Worm (Caenorhabditis elegans) whole organism, L2 larva: Measurements from ENCODE around the gene ZK353.2.
A peak's percentile ranks its signal among the peaks of the same experiment; 100 is the strongest.

Experiments used
- C34F6.9 ChIP-seq: fragments of 150-350 bp; optimal IDR thresholded peaks from 2 replicates; lab custom pipeline; 2014; ENCODE audit warnings: missing biosample characterization, missing genetic modification characterization
- F13H6.1 ChIP-seq: sonication (generic microtip); optimal IDR thresholded peaks from 2 replicates; lab custom pipeline; 2016; ENCODE audit warnings: missing genetic modification characterization, missing compliant biosample characterization
- R02D3.7 ChIP-seq: fragments of 150-350 bp; optimal IDR thresholded peaks from 2 replicates; lab custom pipeline; 2014; ENCODE audit warnings: missing biosample characterization, missing genetic modification characterization
- Y55F3AM.14 ChIP-seq: fragments of 200-800 bp; sonication (Bioruptor generic); optimal IDR thresholded peaks from 2 replicates; lab custom pipeline; 2018; ENCODE audit warnings: mild to moderate bottlenecking, missing genetic modification characterization, missing compliant biosample characterization
- ZK546.5 ChIP-seq: sonication (generic microtip); optimal IDR thresholded peaks from 2 replicates; lab custom pipeline; 2017; ENCODE audit warnings: missing biosample characterization, missing genetic modification characterization
- aly-2 ChIP-seq: fragments of 150-350 bp; optimal IDR thresholded peaks from 2 replicates; lab custom pipeline; 2014; ENCODE audit warnings: missing biosample characterization, missing genetic modification characterization
- ama-1 ChIP-seq: fragments of 150-350 bp; optimal IDR thresholded peaks from 2 replicates; lab custom pipeline; 2018; ENCODE audit warnings: inconsistent platforms
- blmp-1 ChIP-seq: sonication (generic microtip); optimal IDR thresholded peaks from 2 replicates; lab custom pipeline; 2017; ENCODE audit warnings: missing genetic modification characterization, mild to moderate bottlenecking, missing compliant biosample characterization, antibody characterized with exemption, moderate library complexity; ENCODE audit not compliant: insufficient read depth
- ceh-16 ChIP-seq: fragments of 150-350 bp; optimal IDR thresholded peaks from 2 replicates; lab custom pipeline; 2014; ENCODE audit warnings: missing biosample characterization, missing genetic modification characterization
- ceh-82 ChIP-seq: fragments of 150-350 bp; optimal IDR thresholded peaks from 2 replicates; lab custom pipeline; 2014; ENCODE audit warnings: missing biosample characterization, missing genetic modification characterization
- crh-2 ChIP-seq: sonication (generic microtip); optimal IDR thresholded peaks from 2 replicates; lab custom pipeline; 2017; ENCODE audit warnings: missing biosample characterization, missing genetic modification characterization
- dmd-4 ChIP-seq: sonication (generic microtip); optimal IDR thresholded peaks from 2 replicates; lab custom pipeline; 2017; ENCODE audit warnings: missing biosample characterization, missing genetic modification characterization
- egl-27 ChIP-seq: sonication (generic microtip); optimal IDR thresholded peaks from 3 replicates; lab custom pipeline; 2017; ENCODE audit warnings: missing biosample characterization, missing genetic modification reagents, missing genetic modification characterization
- elt-3 ChIP-seq: sonication (generic microtip); optimal IDR thresholded peaks from 2 replicates; lab custom pipeline; 2017; ENCODE audit warnings: missing biosample characterization, missing genetic modification characterization
- fos-1 ChIP-seq: fragments of 150-350 bp; optimal IDR thresholded peaks from 2 replicates; lab custom pipeline; 2014; ENCODE audit warnings: missing biosample characterization, missing genetic modification characterization
- gmeb-1 ChIP-seq: fragments of 150-350 bp; optimal IDR thresholded peaks from 2 replicates; lab custom pipeline; 2014; ENCODE audit warnings: missing biosample characterization, missing genetic modification characterization
- lin-11 ChIP-seq: fragments of 150-350 bp; sonication (generic microtip); optimal IDR thresholded peaks from 2 replicates; lab custom pipeline; 2014; ENCODE audit warnings: missing biosample characterization, missing genetic modification characterization, inconsistent platforms, mixed read lengths
- lin-13 ChIP-seq: fragments of 150-350 bp; optimal IDR thresholded peaks from 2 replicates; lab custom pipeline; 2014; ENCODE audit warnings: missing biosample characterization, missing genetic modification reagents, missing genetic modification characterization
- lin-39 ChIP-seq: fragments of 150-350 bp; optimal IDR thresholded peaks from 2 replicates; lab custom pipeline; 2014; ENCODE audit warnings: missing biosample characterization, missing genetic modification reagents, missing genetic modification characterization
- lsy-2 ChIP-seq, 2 experiments: fragments of 150-350 bp in 1 of 2; sonication (generic microtip) in 1 of 2; optimal IDR thresholded peaks; 2 replicates each; lab custom pipeline; 2014 to 2017; ENCODE audit warnings: missing biosample characterization in 2 of 2, missing genetic modification characterization in 2 of 2
- mab-5 ChIP-seq: fragments of 150-350 bp; optimal IDR thresholded peaks from 2 replicates; lab custom pipeline; 2014; ENCODE audit warnings: missing biosample characterization, missing genetic modification characterization
- mbf-1 ChIP-seq: sonication (generic microtip); optimal IDR thresholded peaks from 2 replicates; lab custom pipeline; 2017; ENCODE audit warnings: missing biosample characterization, missing genetic modification characterization
- nhr-10 ChIP-seq: sonication (generic microtip); optimal IDR thresholded peaks from 2 replicates; lab custom pipeline; 2017; ENCODE audit warnings: missing biosample characterization, missing genetic modification characterization
- nhr-11 ChIP-seq: fragments of 150-350 bp; optimal IDR thresholded peaks from 2 replicates; lab custom pipeline; 2014; ENCODE audit warnings: missing biosample characterization, missing genetic modification characterization
- nhr-12 ChIP-seq: fragments of 150-350 bp; optimal IDR thresholded peaks from 2 replicates; lab custom pipeline; 2014; ENCODE audit warnings: missing biosample characterization, missing genetic modification characterization
- nhr-129 ChIP-seq: fragments of 150-350 bp; optimal IDR thresholded peaks from 2 replicates; lab custom pipeline; 2014; ENCODE audit warnings: missing biosample characterization, missing genetic modification characterization
- nhr-23 ChIP-seq: fragments of 150-350 bp; optimal IDR thresholded peaks from 2 replicates; lab custom pipeline; 2014; ENCODE audit warnings: missing biosample characterization, missing genetic modification reagents, missing genetic modification characterization
- nhr-237 ChIP-seq: fragments of 150-350 bp; optimal IDR thresholded peaks from 2 replicates; lab custom pipeline; 2014; ENCODE audit warnings: missing biosample characterization, missing genetic modification characterization
- nhr-25 ChIP-seq: fragments of 150-350 bp; sonication (generic microtip); optimal IDR thresholded peaks from 3 replicates; lab custom pipeline; 2014; ENCODE audit warnings: missing biosample characterization, missing genetic modification characterization
- nhr-77 ChIP-seq: fragments of 150-350 bp; optimal IDR thresholded peaks from 2 replicates; lab custom pipeline; 2014; ENCODE audit warnings: missing biosample characterization, missing genetic modification characterization
- peb-1 ChIP-seq: fragments of 150-350 bp; optimal IDR thresholded peaks from 2 replicates; lab custom pipeline; 2014; ENCODE audit warnings: missing biosample characterization, missing genetic modification characterization
- sem-4 ChIP-seq: fragments of 150-350 bp; optimal IDR thresholded peaks from 2 replicates; lab custom pipeline; 2014; ENCODE audit warnings: missing biosample characterization, missing genetic modification reagents, missing genetic modification characterization
- skn-1 ChIP-seq: sonication (generic microtip); optimal IDR thresholded peaks from 2 replicates; lab custom pipeline; 2017; ENCODE audit warnings: missing biosample characterization, missing genetic modification characterization
- sma-3 ChIP-seq: sonication (generic microtip); optimal IDR thresholded peaks from 2 replicates; lab custom pipeline; 2016; ENCODE audit warnings: missing genetic modification reagents, missing genetic modification characterization, missing compliant biosample characterization
- sma-9 ChIP-seq, 2 experiments: fragments of 150-350 bp in 1 of 2; sonication (generic microtip) in 1 of 2; optimal IDR thresholded peaks; 2 replicates each; lab custom pipeline; 2014 to 2016; ENCODE audit warnings: missing genetic modification characterization in 2 of 2, mild to moderate bottlenecking in 1 of 2, missing biosample characterization in 1 of 2, missing compliant biosample characterization in 1 of 2, missing genetic modification reagents in 1 of 2, moderate library complexity in 1 of 2
- snpc-4 ChIP-seq: fragments of 150-350 bp; optimal IDR thresholded peaks from 2 replicates; lab custom pipeline; 2014; ENCODE audit warnings: missing biosample characterization, missing genetic modification characterization
- unc-39 ChIP-seq: fragments of 150-350 bp; optimal IDR thresholded peaks from 2 replicates; lab custom pipeline; 2014; ENCODE audit warnings: missing biosample characterization, missing genetic modification characterization
- unc-55 ChIP-seq: fragments of 150-350 bp; sonication (generic microtip); optimal IDR thresholded peaks from 3 replicates; lab custom pipeline; 2014; ENCODE audit warnings: missing biosample characterization, missing genetic modification reagents, missing genetic modification characterization
- unc-62 ChIP-seq: fragments of 150-350 bp; optimal IDR thresholded peaks from 2 replicates; lab custom pipeline; 2014; ENCODE audit warnings: missing biosample characterization, missing genetic modification reagents, missing genetic modification characterization
- zag-1 ChIP-seq: fragments of 150-350 bp; optimal IDR thresholded peaks from 2 replicates; lab custom pipeline; 2014; ENCODE audit warnings: missing biosample characterization, missing genetic modification characterization
- ztf-1 ChIP-seq: fragments of 200-800 bp; sonication (Bioruptor generic); conservative IDR thresholded peaks from 2 replicates; pipeline ENCODE4 v1.3.6; 2022; ENCODE audit warnings: missing genetic modification characterization, missing compliant biosample characterization
- ztf-11 ChIP-seq: sonication (generic microtip); optimal IDR thresholded peaks from 2 replicates; lab custom pipeline; 2017; ENCODE audit warnings: missing biosample characterization, missing genetic modification characterization
- ztf-4 ChIP-seq: fragments of 150-350 bp; optimal IDR thresholded peaks from 2 replicates; lab custom pipeline; 2014; ENCODE audit warnings: missing biosample characterization, missing genetic modification characterization

ZK353.2 gene

ce11 chrIII:8411976-8412375 lies 13.5 kb downstream of the ZK353.2 start (continued):
- TF ChIP-seq nhr-237 (tag; lab: Kevin White, UChicago) (no peak), lin-13 (GFP tag; lab: Kevin White, UChicago) (peak; percentile 58), ZK546.5 (tag; lab: Kevin White, UChicago) (no peak), peb-1 (tag; lab: Kevin White, UChicago) (no peak), dmd-4 (tag; lab: Kevin White, UChicago) (no peak), sem-4 (peak; percentile 66), ztf-1 (GFP tag; lab: Robert Waterston, UW) (no peak), skn-1 (tag; lab: Kevin White, UChicago) (peak; percentile 8), nhr-12 (tag; lab: Kevin White, UChicago) (no peak), Y55F3AM.14 (GFP tag; lab: Kevin White, UChicago) (peak; percentile 62), lin-39 (tag; lab: Kevin White, UChicago) (no peak), crh-2 (tag; lab: Kevin White, UChicago) (peak; percentile 91), mbf-1 (tag; lab: Kevin White, UChicago) (no peak), ceh-82 (tag; lab: Kevin White, UChicago) (no peak), mab-5 (tag; lab: Kevin White, UChicago) (peak; percentile 57), egl-27 (tag; lab: Kevin White, UChicago) (peak; percentile 28), unc-62 (no peak)
- TF ChIP-seq, all 48 proteins: peak for 25

DNA sequence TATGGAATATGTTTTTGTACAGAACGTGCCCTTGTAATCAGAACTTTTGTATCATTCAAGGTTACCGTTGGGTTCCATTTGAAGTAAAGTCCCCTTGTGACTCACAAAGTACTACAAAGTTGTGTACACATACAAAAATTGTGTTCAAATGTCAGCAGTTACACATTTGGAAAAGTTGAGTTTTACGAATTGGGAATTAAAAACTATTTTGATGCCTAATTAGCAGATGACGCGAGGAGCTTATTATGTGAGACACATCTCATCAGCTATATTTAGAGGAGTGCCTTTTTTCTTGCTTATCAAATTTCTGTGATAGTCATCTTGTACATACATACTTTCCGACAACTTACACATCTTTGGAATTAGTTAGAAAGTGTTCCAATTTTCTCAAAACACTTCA lies 15.0 kb downstream of the ZK353.2 start:
- TF ChIP-seq nhr-237 (tag; lab: Kevin White, UChicago) (no peak), nhr-11 (tag; lab: Kevin White, UChicago) (no peak), ztf-1 (GFP tag; lab: Robert Waterston, UW) (no peak), dmd-4 (tag; lab: Kevin White, UChicago) (no peak), aly-2 (no peak), blmp-1 (tag; lab: Kevin White, UChicago) (no peak)

- no peak for TF ChIP-seq ztf-1 (GFP tag; lab: Robert Waterston, UW)
- no peak for TF ChIP-seq lsy-2 (tag; optimal IDR thresholded peaks at IDR 0.05; lab: Kevin White, UChicago)
Measured at ce11 chrIII:8416871-8417191, 18.3 kb downstream of the ZK353.2 start.

- TF ChIP-seq dmd-4 (tag; lab: Kevin White, UChicago) (no peak), F13H6.1 (tag; lab: Kevin White, UChicago) (peak; percentile 98), mbf-1 (tag; lab: Kevin White, UChicago) (no peak), sma-3 (GFP tag; lab: Kevin White, UChicago) (peak; percentile 90), nhr-25 (tag; lab: Kevin White, UChicago) (peak; percentile 90), sma-9 (GFP tag; optimal IDR thresholded peaks at IDR 0.05; lab: Kevin White, UChicago) (peak; percentile 89), sma-9 (tag; optimal IDR thresholded peaks at IDR 0.05; lab: Kevin White, UChicago) (no peak), nhr-10 (peak; percentile 67), nhr-129 (tag; lab: Kevin White, UChicago) (peak; percentile 97), zag-1 (tag; lab: Kevin White, UChicago) (peak; percentile 89), nhr-12 (tag; lab: Kevin White, UChicago) (peak; percentile 62), blmp-1 (tag; lab: Kevin White, UChicago) (peak; percentile 77), nhr-77 (tag; lab: Kevin White, UChicago) (no peak), Y55F3AM.14 (GFP tag; lab: Kevin White, UChicago) (peak; percentile 88), peb-1 (tag; lab: Kevin White, UChicago) (no peak), ceh-16 (peak; percentile 20), ztf-4 (tag; lab: Kevin White, UChicago) (peak; percentile 91), C34F6.9 (tag; lab: Kevin White, UChicago) (peak; percentile 93), R02D3.7 (peak; percentile 59), skn-1 (tag; lab: Kevin White, UChicago) (no peak), nhr-23 (tag; lab: Kevin White, UChicago) (no peak), crh-2 (tag; lab: Kevin White, UChicago) (peak; percentile 96), snpc-4 (tag; lab: Kevin White, UChicago) (peak; percentile 64), lin-11 (tag; lab: Kevin White, UChicago) (peak; percentile 94), nhr-237 (tag; lab: Kevin White, UChicago) (no peak), ZK546.5 (tag; lab: Kevin White, UChicago) (peak; percentile 60), sem-4 (peak; percentile 93), elt-3 (tag; lab: Kevin White, UChicago) (no peak), unc-55 (GFP tag; lab: Kevin White, UChicago) (peak; percentile 85), fos-1 (tag; lab: Kevin White, UChicago) (peak; percentile 88), ceh-82 (tag; lab: Kevin White, UChicago) (peak; percentile 49), unc-39 (tag; lab: Kevin White, UChicago) (no peak), gmeb-1 (tag; lab: Kevin White, UChicago) (peak; percentile 73), ama-1 (lab: Kevin White, UChicago) (no peak), ztf-11 (peak; percentile 49), egl-27 (tag; lab: Kevin White, UChicago) (peak; percentile 77), unc-62 (peak; percentile 79)
Measured at ce11 chrIII:8417192-8417967, 18.9 kb downstream of the ZK353.2 start.
